Fruit fly (Drosophila melanogaster): ENCODE results near the gene CG33270.
A peak's percentile ranks its signal among the peaks of the same experiment; 100 is the strongest.

CG33270 gene

dm6 chr3L:11556637-11557036, 21.8 kb downstream of the CG33270 start (continued):
- TF ChIP-seq CG5180 (GFP tag; optimal IDR thresholded peaks at IDR 0.05) (no peak), CG10654 (GFP tag; optimal IDR thresholded peaks at IDR 0.05) (no peak), corto (GFP tag; optimal IDR thresholded peaks at IDR 0.05) (no peak), CG11093 (GFP tag; IDR thresholded peaks at IDR 0.05) (no peak), gce (GFP tag; IDR thresholded peaks at IDR 0.05) (no peak), maf-S (GFP tag; optimal IDR thresholded peaks at IDR 0.05) (no peak), kay (GFP tag; optimal IDR thresholded peaks at IDR 0.05) (no peak), al (GFP tag; IDR thresholded peaks at IDR 0.05) (0 out of 2 replicates have a peak, but pooled peaks have one; percentile 3), Hand (GFP tag; optimal IDR thresholded peaks at IDR 0.05) (peak; percentile 64), CG15479 (GFP tag; optimal IDR thresholded peaks at IDR 0.05) (no peak), pros (GFP tag; optimal IDR thresholded peaks at IDR 0.05) (no peak), sima (GFP tag; optimal IDR thresholded peaks at IDR 0.05) (no peak), CG4360 (GFP tag; IDR thresholded peaks at IDR 0.05) (no peak), CG16779 (GFP tag; IDR thresholded peaks at IDR 0.05) (no peak), D19B (GFP tag; optimal IDR thresholded peaks at IDR 0.05) (peak; percentile 7), Doc3 (GFP tag; IDR thresholded peaks at IDR 0.05; ENCODE audit: partially characterized antibody) (no peak), Dek (tag; optimal IDR thresholded peaks at IDR 0.05) (peak; percentile 51), Neu2 (GFP tag; optimal IDR thresholded peaks at IDR 0.05; ENCODE audit: borderline replicate concordance) (no peak), CG8281 (tag; optimal IDR thresholded peaks at IDR 0.05) (no peak), sna (GFP tag; IDR thresholded peaks at IDR 0.05; ENCODE audit: partially characterized antibody) (no peak), eve (GFP tag; optimal IDR thresholded peaks at IDR 0.05) (peak in 1 of 2 experiments; percentile 38), dm (GFP tag; optimal IDR thresholded peaks at IDR 0.05) (no peak), dan (GFP tag; IDR thresholded peaks at IDR 0.05) (no peak), ato (GFP tag; IDR thresholded peaks at IDR 0.05; ENCODE audit: partially characterized antibody) (no peak), CG13424 (tag; optimal IDR thresholded peaks at IDR 0.05) (no peak), otp (GFP tag; IDR thresholded peaks at IDR 0.05) (no peak), CG17359 (tag; optimal IDR thresholded peaks at IDR 0.05) (no peak), Dbx (GFP tag; IDR thresholded peaks at IDR 0.05) (peak; percentile 49; the same call in 1 of the 3 replicates), salm (tag; optimal IDR thresholded peaks at IDR 0.05) (no peak), exex (tag; optimal IDR thresholded peaks at IDR 0.05) (no peak), wor (GFP tag; IDR thresholded peaks at IDR 0.05) (no peak), CG17612 (GFP tag; IDR thresholded peaks at IDR 0.05) (no peak), MBD-R2 (GFP tag; IDR thresholded peaks at IDR 0.05) (no peak), CG14014 (GFP tag; IDR thresholded peaks at IDR 0.05) (0 out of 2 replicates have a peak, but pooled peaks have one; percentile 32), bab2 (GFP tag; optimal IDR thresholded peaks at IDR 0.05) (no peak), Abd-B (GFP tag; optimal IDR thresholded peaks at IDR 0.05) (no peak), CG12942 (GFP tag; optimal IDR thresholded peaks at IDR 0.05) (no peak), CrebB (tag; optimal IDR thresholded peaks at IDR 0.05) (no peak), CG12155 (GFP tag; optimal IDR thresholded peaks at IDR 0.05) (peak; percentile 23), nerfin-2 (GFP tag; IDR thresholded peaks at IDR 0.05; ENCODE audit: partially characterized antibody) (no peak), bowl (GFP tag; IDR thresholded peaks at IDR 0.05) (no peak), Sry-β (GFP tag; optimal IDR thresholded peaks at IDR 0.05) (no peak), knrl (GFP tag; IDR thresholded peaks at IDR 0.05; ENCODE audit: partially characterized antibody) (no peak), Eip74EF (GFP tag; optimal IDR thresholded peaks at IDR 0.05) (no peak), her (GFP tag; optimal IDR thresholded peaks at IDR 0.05) (no peak), CG2116 (GFP tag; optimal IDR thresholded peaks at IDR 0.05) (no peak), Dip3 (GFP tag; optimal IDR thresholded peaks at IDR 0.05) (no peak), CG18599 (GFP tag; optimal IDR thresholded peaks at IDR 0.05) (peak; percentile 46), aop (GFP tag; IDR thresholded peaks at IDR 0.05) (no peak), Trl (optimal IDR thresholded peaks at IDR 0.05) (no peak), Trl (GFP tag; optimal IDR thresholded peaks at IDR 0.05) (no peak)

Measured in whole organism, embryonic.